Worm (Caenorhabditis elegans) whole organism, L2 larva: ENCODE measurements around the gene saeg-1.

Experiments used
- R02D3.7 ChIP-seq: fragments of 150-350 bp; optimal IDR thresholded peaks from 2 replicates; lab custom pipeline; 2014; ENCODE audit warnings: missing biosample characterization, missing genetic modification characterization
- aly-2 ChIP-seq: fragments of 150-350 bp; optimal IDR thresholded peaks from 2 replicates; lab custom pipeline; 2014; ENCODE audit warnings: missing biosample characterization, missing genetic modification characterization
- blmp-1 ChIP-seq: sonication (generic microtip); optimal IDR thresholded peaks from 2 replicates; lab custom pipeline; 2017; ENCODE audit warnings: missing genetic modification characterization, mild to moderate bottlenecking, missing compliant biosample characterization, antibody characterized with exemption, moderate library complexity; ENCODE audit not compliant: insufficient read depth
- ceh-82 ChIP-seq: fragments of 150-350 bp; optimal IDR thresholded peaks from 2 replicates; lab custom pipeline; 2014; ENCODE audit warnings: missing biosample characterization, missing genetic modification characterization
- lin-11 ChIP-seq: fragments of 150-350 bp; sonication (generic microtip); optimal IDR thresholded peaks from 2 replicates; lab custom pipeline; 2014; ENCODE audit warnings: missing biosample characterization, missing genetic modification characterization, inconsistent platforms, mixed read lengths
- lin-39 ChIP-seq: fragments of 150-350 bp; optimal IDR thresholded peaks from 2 replicates; lab custom pipeline; 2014; ENCODE audit warnings: missing biosample characterization, missing genetic modification reagents, missing genetic modification characterization
- mdl-1 ChIP-seq, 2 experiments: fragments of 150-350 bp in 1 of 2; sonication (generic microtip) in 1 of 2; optimal IDR thresholded peaks; 2 replicates each; lab custom pipeline; 2017; ENCODE audit warnings: missing biosample characterization in 2 of 2, missing genetic modification characterization in 2 of 2
- nhr-11 ChIP-seq: fragments of 150-350 bp; optimal IDR thresholded peaks from 2 replicates; lab custom pipeline; 2014; ENCODE audit warnings: missing biosample characterization, missing genetic modification characterization
- nhr-21 ChIP-seq: fragments of 150-350 bp; optimal IDR thresholded peaks from 2 replicates; lab custom pipeline; 2014; ENCODE audit warnings: missing biosample characterization, missing genetic modification characterization
- nhr-23 ChIP-seq: fragments of 150-350 bp; optimal IDR thresholded peaks from 2 replicates; lab custom pipeline; 2014; ENCODE audit warnings: missing biosample characterization, missing genetic modification reagents, missing genetic modification characterization
- nhr-6 ChIP-seq: fragments of 150-350 bp; optimal IDR thresholded peaks from 2 replicates; lab custom pipeline; 2014; ENCODE audit warnings: missing biosample characterization, missing genetic modification characterization
- nhr-77 ChIP-seq: fragments of 150-350 bp; optimal IDR thresholded peaks from 2 replicates; lab custom pipeline; 2014; ENCODE audit warnings: missing biosample characterization, missing genetic modification characterization
- sem-4 ChIP-seq: fragments of 150-350 bp; optimal IDR thresholded peaks from 2 replicates; lab custom pipeline; 2014; ENCODE audit warnings: missing biosample characterization, missing genetic modification reagents, missing genetic modification characterization
- skn-1 ChIP-seq: sonication (generic microtip); optimal IDR thresholded peaks from 2 replicates; lab custom pipeline; 2017; ENCODE audit warnings: missing biosample characterization, missing genetic modification characterization
- snpc-4 ChIP-seq: fragments of 150-350 bp; optimal IDR thresholded peaks from 2 replicates; lab custom pipeline; 2014; ENCODE audit warnings: missing biosample characterization, missing genetic modification characterization
- unc-39 ChIP-seq: fragments of 150-350 bp; optimal IDR thresholded peaks from 2 replicates; lab custom pipeline; 2014; ENCODE audit warnings: missing biosample characterization, missing genetic modification characterization
- unc-55 ChIP-seq: fragments of 150-350 bp; sonication (generic microtip); optimal IDR thresholded peaks from 3 replicates; lab custom pipeline; 2014; ENCODE audit warnings: missing biosample characterization, missing genetic modification reagents, missing genetic modification characterization
- unc-62 ChIP-seq: fragments of 150-350 bp; optimal IDR thresholded peaks from 2 replicates; lab custom pipeline; 2014; ENCODE audit warnings: missing biosample characterization, missing genetic modification reagents, missing genetic modification characterization
- ztf-4 ChIP-seq: fragments of 150-350 bp; optimal IDR thresholded peaks from 2 replicates; lab custom pipeline; 2014; ENCODE audit warnings: missing biosample characterization, missing genetic modification characterization

The saeg-1 gene

ce11 chrV:10807862-10808327 is 57.6 kb downstream of the saeg-1 start, which contains the start of gene plrg-1 (continued):
- TF ChIP-seq blmp-1: no peak
- peak; percentile 83 for TF ChIP-seq ztf-4 (tag; lab: Kevin White, UChicago)

- TF ChIP-seq ceh-82 (tag; lab: Kevin White, UChicago): no peak
- TF ChIP-seq nhr-77 (tag; lab: Kevin White, UChicago): no peak
- no peak for TF ChIP-seq mdl-1 (tag; optimal IDR thresholded peaks at IDR 0.05; lab: Kevin White, UChicago)
- TF ChIP-seq R02D3.7 (tag; lab: Kevin White, UChicago): no peak
- TF ChIP-seq skn-1: no peak
- TF ChIP-seq snpc-4 (tag; lab: Kevin White, UChicago): no peak
- no peak for TF ChIP-seq nhr-11 (tag; lab: Kevin White, UChicago)
- no peak for TF ChIP-seq nhr-6 (tag; lab: Kevin White, UChicago)
- TF ChIP-seq lin-39 (tag; lab: Kevin White, UChicago): no peak
These were observed 59.6 kb downstream of the saeg-1 start, which contains the start of gene prp-38 for ce11 chrV:10805934-10806333. Gene prp-38, minus strand, starts transcription at chrV:10806034.

- no peak for TF ChIP-seq mdl-1 (tag; optimal IDR thresholded peaks at IDR 0.05; lab: Kevin White, UChicago)
- no peak for TF ChIP-seq nhr-23 (tag; lab: Kevin White, UChicago)
- TF ChIP-seq nhr-77 (tag; lab: Kevin White, UChicago): no peak
- no peak for TF ChIP-seq unc-55 (GFP tag; lab: Kevin White, UChicago)
- TF ChIP-seq lin-11 (tag; lab: Kevin White, UChicago): no peak
- no peak for TF ChIP-seq aly-2 (tag; lab: Kevin White, UChicago)
- no peak for TF ChIP-seq blmp-1
- TF ChIP-seq unc-39 (tag; lab: Kevin White, UChicago): no peak
- TF ChIP-seq ceh-82 (tag; lab: Kevin White, UChicago): no peak
- TF ChIP-seq unc-62 (GFP tag; lab: Kevin White, UChicago): no peak
- TF ChIP-seq nhr-21 (tag; lab: Kevin White, UChicago): no peak
- TF ChIP-seq sem-4 (tag; lab: Kevin White, UChicago): no peak
These were observed 61.1 kb downstream of the saeg-1 start, which contains the start of gene secs-1 for ce11 chrV:10804374-10804773. Gene secs-1, minus strand, starts transcription at chrV:10804474.
